1 fruit fly cellular context compared by ENCODE assay signal in genomic region chr3L:11531994-11532732, dm6.
TF ChIP-seq lines count a peak whose summit lies in the region.

No protein-coding gene starts in this region.

TF ChIP-seq in whole organism, embryonic, 481 proteins besides CTCF, POLR2A, EP300 and RAD21 (continued from another document):
- TF ChIP-seq CG15479 (GFP tag; optimal IDR thresholded peaks at IDR 0.05; lab: Kevin White, UChicago) (no peak), lola (GFP tag; optimal IDR thresholded peaks at IDR 0.05; lab: Kevin White, UChicago) (peak in 1 of 3 experiments; percentile 38), CG6813 (GFP tag; optimal IDR thresholded peaks at IDR 0.05; lab: Kevin White, UChicago) (no peak), tna (GFP tag; IDR thresholded peaks at IDR 0.05; lab: Robert Waterston, UW; ENCODE audit: partially characterized antibody) (no peak), CG18599 (GFP tag; optimal IDR thresholded peaks at IDR 0.05; lab: Kevin White, UChicago) (no peak), Med (GFP tag; lab: Kevin White, UChicago) (peak; percentile 72), Jarid2 (GFP tag; optimal IDR thresholded peaks at IDR 0.05; lab: Kevin White, UChicago) (no peak), CG4617 (GFP tag; optimal IDR thresholded peaks at IDR 0.05; lab: Kevin White, UChicago; ENCODE audit: borderline replicate concordance) (no peak), Hr3 (GFP tag; optimal IDR thresholded peaks at IDR 0.05; lab: Kevin White, UChicago) (no peak), Awh (GFP tag; IDR thresholded peaks at IDR 0.05; lab: Robert Waterston, UW) (no peak), Atf3 (GFP tag; optimal IDR thresholded peaks at IDR 0.05; lab: Kevin White, UChicago) (no peak), Mad (GFP tag; optimal IDR thresholded peaks at IDR 0.05; lab: Kevin White, UChicago) (no peak), CG8478 (optimal IDR thresholded peaks at IDR 0.05; lab: Kevin White, UChicago) (no peak), CG17186 (GFP tag; optimal IDR thresholded peaks at IDR 0.05; lab: Kevin White, UChicago) (no peak), CG13894 (tag; optimal IDR thresholded peaks at IDR 0.05; lab: Kevin White, UChicago) (peak; percentile 83), CG9817 (tag; optimal IDR thresholded peaks at IDR 0.05; lab: Kevin White, UChicago) (no peak), CG2889 (GFP tag; IDR thresholded peaks at IDR 0.05; lab: Robert Waterston, UW) (no peak), danr (GFP tag; IDR thresholded peaks at IDR 0.05; lab: Robert Waterston, UW) (no peak), C15 (GFP tag; IDR thresholded peaks at IDR 0.05; lab: Robert Waterston, UW) (no peak), CG10321 (GFP tag; IDR thresholded peaks at IDR 0.05; lab: Robert Waterston, UW) (no peak), run (tag; optimal IDR thresholded peaks at IDR 0.05; lab: Kevin White, UChicago) (no peak), cwo (GFP tag; optimal IDR thresholded peaks at IDR 0.05; lab: Kevin White, UChicago) (peak; percentile 12), CG15269 (tag; optimal IDR thresholded peaks at IDR 0.05; lab: Kevin White, UChicago) (peak; percentile 0), CG12769 (tag; optimal IDR thresholded peaks at IDR 0.05; lab: Kevin White, UChicago) (peak; percentile 6), CG9437 (GFP tag; optimal IDR thresholded peaks at IDR 0.05; lab: Kevin White, UChicago) (no peak), D19B (GFP tag; optimal IDR thresholded peaks at IDR 0.05; lab: Kevin White, UChicago) (no peak), kah (GFP tag; optimal IDR thresholded peaks at IDR 0.05; lab: Kevin White, UChicago) (no peak), cad (GFP tag; optimal IDR thresholded peaks at IDR 0.05; lab: Kevin White, UChicago) (no peak), CG17829 (tag; optimal IDR thresholded peaks at IDR 0.05; lab: Kevin White, UChicago) (no peak), CG5245 (GFP tag; optimal IDR thresholded peaks at IDR 0.05; lab: Kevin White, UChicago) (no peak), sqz (GFP tag; optimal IDR thresholded peaks at IDR 0.05; lab: Kevin White, UChicago) (no peak), Drgx (GFP tag; IDR thresholded peaks at IDR 0.05; lab: Robert Waterston, UW) (peak; percentile 34; the same call in 1 of the 2 replicates), Hsf (GFP tag; optimal IDR thresholded peaks at IDR 0.05; lab: Kevin White, UChicago) (no peak), Sry-β (GFP tag; optimal IDR thresholded peaks at IDR 0.05; lab: Kevin White, UChicago) (no peak), grau (tag; optimal IDR thresholded peaks at IDR 0.05; lab: Kevin White, UChicago) (no peak), CG8359 (GFP tag; optimal IDR thresholded peaks at IDR 0.05; lab: Kevin White, UChicago; ENCODE audit: borderline replicate concordance) (no peak), CG7745 (tag; optimal IDR thresholded peaks at IDR 0.05; lab: Kevin White, UChicago) (no peak), ken (GFP tag; IDR thresholded peaks at IDR 0.05; lab: Robert Waterston, UW) (no peak), NC2α (GFP tag; optimal IDR thresholded peaks at IDR 0.05; lab: Kevin White, UChicago) (no peak), CG12071 (GFP tag; optimal IDR thresholded peaks at IDR 0.05; lab: Kevin White, UChicago) (no peak), BEAF-32 (GFP tag; optimal IDR thresholded peaks at IDR 0.05; lab: Kevin White, UChicago) (no peak), stwl (tag; optimal IDR thresholded peaks at IDR 0.05; lab: Kevin White, UChicago) (no peak), dati (GFP tag; IDR thresholded peaks at IDR 0.05; lab: Robert Waterston, UW) (no peak), B-H2 (GFP tag; optimal IDR thresholded peaks at IDR 0.05; lab: Kevin White, UChicago) (peak; percentile 44), CG30020 (tag; optimal IDR thresholded peaks at IDR 0.05; lab: Kevin White, UChicago) (no peak)
TF ChIP-seq in whole organism, embryonic: peak in this region for 13.
